Worm (Caenorhabditis elegans): ENCODE data around the gene F46C3.2.
A peak's percentile ranks its signal among the peaks of the same experiment; 100 is the strongest.

Gene F46C3.2

DNA sequence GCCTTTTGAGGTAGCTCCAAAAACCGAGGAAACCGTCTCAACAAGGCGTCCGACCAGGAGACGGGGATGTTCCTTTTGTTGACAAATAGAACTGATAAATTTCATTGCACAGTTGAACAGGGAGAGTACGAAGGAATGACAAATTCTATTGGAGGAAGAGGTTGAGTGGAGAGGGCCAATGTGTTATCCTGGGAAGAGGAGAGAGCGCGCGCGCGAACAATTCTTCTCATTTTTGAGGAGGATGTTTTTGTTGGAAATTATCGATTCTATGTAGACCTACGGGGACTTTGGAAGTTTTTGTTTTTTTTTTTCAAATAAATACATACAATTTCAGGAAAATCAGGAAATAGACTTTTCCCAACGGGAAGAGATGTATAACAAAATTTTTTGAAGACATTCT, 19.1 kb upstream of the F46C3.2 start:
- no peak for TF ChIP-seq nhr-11 (tag; optimal IDR thresholded peaks at IDR 0.05)
- TF ChIP-seq unc-62 (GFP tag; optimal IDR thresholded peaks at IDR 0.05) = no peak
- TF ChIP-seq nhr-84 (tag; optimal IDR thresholded peaks at IDR 0.05) = no peak
- no peak for TF ChIP-seq tlp-1 (tag; optimal IDR thresholded peaks at IDR 0.05)

DNA sequence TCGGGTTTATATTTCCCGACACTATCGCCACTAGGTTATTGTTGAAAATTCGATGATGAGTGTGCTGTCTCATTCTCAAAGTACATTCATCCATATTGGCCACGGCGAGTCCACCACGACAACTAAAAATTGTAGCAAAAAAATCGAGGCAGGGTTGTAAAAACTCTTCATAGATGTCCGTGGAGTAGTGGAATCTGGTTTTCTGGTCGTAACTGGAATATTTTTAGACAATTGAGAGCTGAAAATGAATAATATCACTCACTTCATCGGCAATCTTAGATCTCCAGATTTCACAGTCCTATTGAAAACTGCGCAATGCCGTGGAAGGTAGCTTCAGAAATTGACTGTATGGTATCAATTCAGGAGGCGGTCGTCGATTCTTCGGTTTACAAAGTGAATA, 16.9 kb upstream of the F46C3.2 start:
- TF ChIP-seq jun-1 (tag; optimal IDR thresholded peaks at IDR 0.05) (no peak), lin-39 (tag; optimal IDR thresholded peaks at IDR 0.05) (no peak), ceh-82 (tag; optimal IDR thresholded peaks at IDR 0.05) (no peak), nhr-28 (tag; optimal IDR thresholded peaks at IDR 0.05) (no peak), ceh-63 (GFP tag; optimal IDR thresholded peaks at IDR 0.05) (no peak), nhr-90 (tag; optimal IDR thresholded peaks at IDR 0.05; ENCODE audit: poor library complexity) (no peak), mdl-1 (tag; optimal IDR thresholded peaks at IDR 0.05) (no peak), hpl-2 (GFP tag; optimal IDR thresholded peaks at IDR 0.05) (no peak), ztf-4 (tag; optimal IDR thresholded peaks at IDR 0.05) (no peak), dsc-1 (tag; optimal IDR thresholded peaks at IDR 0.05) (no peak), lin-13 (GFP tag; optimal IDR thresholded peaks at IDR 0.05) (no peak), hlh-4 (tag; optimal IDR thresholded peaks at IDR 0.05) (no peak), sptf-1 (tag; optimal IDR thresholded peaks at IDR 0.05) (no peak), ceh-88 (GFP tag; IDR thresholded peaks at IDR 0.05) (no peak), alr-1 (tag; optimal IDR thresholded peaks at IDR 0.05; ENCODE audit: borderline replicate concordance) (no peak), nhr-47 (tag; optimal IDR thresholded peaks at IDR 0.05) (no peak)

DNA sequence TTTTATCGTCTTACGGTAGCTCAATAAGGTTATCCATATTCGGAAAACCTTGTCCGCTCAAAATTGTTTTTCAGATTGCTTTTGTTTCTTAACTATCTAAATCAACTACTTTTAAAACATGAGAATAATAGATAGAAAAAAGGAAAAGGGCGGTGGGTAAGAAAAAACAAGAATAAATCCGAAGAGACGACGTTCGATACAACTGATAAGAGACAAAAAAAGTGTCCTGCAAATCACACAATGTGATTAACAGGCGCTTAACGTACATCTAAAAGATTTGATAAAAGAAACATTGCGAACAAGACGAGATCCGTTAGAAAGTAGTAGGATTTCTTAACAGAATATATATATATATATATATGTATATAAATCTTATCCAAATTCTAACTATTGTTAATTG, 14.9 kb upstream of the F46C3.2 start, which contains the start of gene hum-4:
Gene hum-4, minus strand, starts transcription at position 101 of the 400 bp plus-strand sequence.
- no peak for TF ChIP-seq nhr-28 (tag; optimal IDR thresholded peaks at IDR 0.05)
- peak; percentile 10 for TF ChIP-seq blmp-1 (tag; optimal IDR thresholded peaks at IDR 0.05)

DNA sequence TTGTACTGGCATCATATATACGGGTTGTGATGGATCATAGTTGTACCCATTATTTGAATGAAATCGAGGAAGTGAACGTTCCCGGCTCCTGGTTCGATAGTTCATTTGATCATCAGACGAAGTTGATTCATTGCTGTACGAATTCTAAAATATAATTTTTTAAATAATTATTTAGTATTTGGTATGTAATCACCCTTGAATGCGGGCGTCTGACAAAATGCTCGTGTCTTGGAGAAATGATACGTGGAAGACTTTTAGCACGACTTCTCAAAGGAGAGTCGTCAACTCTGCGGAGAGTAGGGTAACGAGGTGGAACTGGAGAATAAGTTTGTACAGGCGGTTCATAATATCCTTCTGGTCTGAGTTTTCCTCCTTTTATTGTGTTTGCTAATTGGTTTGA, 9.0 kb upstream of the F46C3.2 start:
- TF ChIP-seq nhr-85 (tag) = no peak
- TF ChIP-seq mdl-1 (tag; optimal IDR thresholded peaks at IDR 0.05) = no peak
- TF ChIP-seq fos-1 (tag; optimal IDR thresholded peaks at IDR 0.05) = no peak
- no peak for TF ChIP-seq unc-98 (GFP tag; IDR thresholded peaks at IDR 0.05)
- TF ChIP-seq F16B12.6 (tag; optimal IDR thresholded peaks at IDR 0.05) = no peak
- no peak for TF ChIP-seq nhr-47 (tag; optimal IDR thresholded peaks at IDR 0.05)
- no peak for TF ChIP-seq tbx-2 (tag; optimal IDR thresholded peaks at IDR 0.05)
- TF ChIP-seq lin-13 (GFP tag; optimal IDR thresholded peaks at IDR 0.05) = no peak
- no peak for TF ChIP-seq ceh-63 (GFP tag; optimal IDR thresholded peaks at IDR 0.05)
- no peak for TF ChIP-seq unc-130 (tag; optimal IDR thresholded peaks at IDR 0.05)
- no peak for TF ChIP-seq jun-1 (tag; optimal IDR thresholded peaks at IDR 0.05)
- TF ChIP-seq nhr-84 (tag; optimal IDR thresholded peaks at IDR 0.05) = no peak

DNA sequence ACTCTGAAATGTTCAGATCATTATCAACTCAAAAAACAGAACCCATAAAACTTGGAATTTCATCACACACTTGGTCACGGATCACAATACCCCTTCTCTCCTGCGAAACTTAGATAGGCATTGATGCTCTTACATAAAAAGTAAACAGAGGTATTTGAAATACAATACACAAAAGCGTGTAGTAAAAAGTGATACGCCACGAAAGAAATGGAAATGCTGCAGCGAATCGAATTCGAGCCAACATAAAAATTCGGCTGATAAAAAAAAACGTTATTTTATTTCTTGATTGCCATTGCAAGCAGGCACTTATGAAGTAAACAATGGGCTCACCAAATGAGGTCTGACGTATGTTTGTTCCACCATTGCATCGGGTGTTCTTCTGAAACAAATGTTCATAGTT, 8.1 kb upstream of the F46C3.2 start:
- TF ChIP-seq nhr-20 (tag; optimal IDR thresholded peaks at IDR 0.05) (no peak), sup-37 (GFP tag; optimal IDR thresholded peaks at IDR 0.05) (no peak), elt-2 (tag; optimal IDR thresholded peaks at IDR 0.05) (peak; percentile 59), sox-4 (tag; optimal IDR thresholded peaks at IDR 0.05) (no peak)

DNA sequence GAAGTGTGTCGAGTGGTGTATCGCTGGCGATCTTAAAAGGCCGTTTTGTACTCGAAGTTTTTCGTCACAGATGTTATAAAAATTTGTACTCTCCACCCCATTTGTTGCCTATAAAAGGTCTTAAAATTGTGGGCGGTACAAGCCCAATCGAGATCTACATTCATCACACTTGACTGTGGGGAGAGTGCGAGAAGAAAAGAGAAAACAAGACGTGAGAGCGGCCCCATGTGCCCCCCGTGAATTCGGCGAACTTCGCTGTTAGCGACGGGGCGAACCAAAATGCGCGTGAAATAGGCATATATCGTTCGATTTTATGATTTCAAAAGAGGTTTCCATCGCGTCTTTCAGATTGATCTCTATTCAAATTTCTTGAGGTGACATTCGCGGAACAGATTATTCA, 1.4 kb upstream of the F46C3.2 start, which contains the start of gene F46C3.6:
Gene F46C3.6, minus strand, starts transcription at position 87 of the 400 bp plus-strand sequence.
- TF ChIP-seq fos-1 (tag; optimal IDR thresholded peaks at IDR 0.05) (no peak), fkh-10 (GFP tag; optimal IDR thresholded peaks at IDR 0.05) (no peak), nhr-85 (tag) (peak; percentile 87), blmp-1 (tag; optimal IDR thresholded peaks at IDR 0.05) (peak; percentile 42), lin-14 (GFP tag; optimal IDR thresholded peaks at IDR 0.05) (peak; percentile 11)

Data from whole organism, L1 larva.